Fruit fly (Drosophila melanogaster): ENCODE data around the gene Cht6.

The Cht6 gene

dm6 chrX:10016724-10017123 is at the start of gene Cht6:
Cht6 (plus strand) TSS chrX:10016845.
- TF ChIP-seq D1 (tag; optimal IDR thresholded peaks at IDR 0.05): no peak
- TF ChIP-seq fd96Ca (GFP tag; IDR thresholded peaks at IDR 0.05): peak; percentile 41; the same call in 1 of the 3 replicates
- no peak for TF ChIP-seq CG15710 (tag; optimal IDR thresholded peaks at IDR 0.05)
- peak; percentile 65 for TF ChIP-seq CG32121 (GFP tag; IDR thresholded peaks at IDR 0.05)
- TF ChIP-seq CG4496 (GFP tag; IDR thresholded peaks at IDR 0.05): peak; percentile 52; the same call in 2 of the 3 replicates
- peak; percentile 52; the same call in 1 of the 2 replicates for TF ChIP-seq Ets98B (GFP tag; IDR thresholded peaks at IDR 0.05)

- no peak for TF ChIP-seq Snoo (tag; optimal IDR thresholded peaks at IDR 0.05)
- TF ChIP-seq fd96Ca (GFP tag; IDR thresholded peaks at IDR 0.05): no peak
- no peak for TF ChIP-seq D1 (tag; optimal IDR thresholded peaks at IDR 0.05)
- no peak for TF ChIP-seq CG9948 (tag; optimal IDR thresholded peaks at IDR 0.05)
- TF ChIP-seq gl (tag; optimal IDR thresholded peaks at IDR 0.05): no peak
- no peak for TF ChIP-seq Pif1B (GFP tag; optimal IDR thresholded peaks at IDR 0.05)
- TF ChIP-seq CG17806 (tag; optimal IDR thresholded peaks at IDR 0.05): no peak
Measured at dm6 chrX:9975973-9976372, 40.7 kb upstream of the Cht6 start.

dm6 chrX:9977305-9977704 is 39.3 kb upstream of the Cht6 start, which contains the start of gene CG43386:
CG43386 (minus strand) TSS chrX:9977405.
- no peak for TF ChIP-seq CG17806 (tag; optimal IDR thresholded peaks at IDR 0.05)
- no peak for TF ChIP-seq CG4496 (GFP tag; IDR thresholded peaks at IDR 0.05)
- no peak for TF ChIP-seq Ets98B (GFP tag; IDR thresholded peaks at IDR 0.05)
- no peak for TF ChIP-seq CG15710 (tag; optimal IDR thresholded peaks at IDR 0.05)
- TF ChIP-seq CG14655 (GFP tag; optimal IDR thresholded peaks at IDR 0.05): no peak
- TF ChIP-seq CG13204 (GFP tag; optimal IDR thresholded peaks at IDR 0.05): no peak

dm6 chrX:9980464-9980863 is 36.2 kb upstream of the Cht6 start, which contains the start of gene CG15252:
CG15252 (minus strand) TSS chrX:9980564.
- TF ChIP-seq CG10348 (GFP tag; IDR thresholded peaks at IDR 0.05) (no peak), gl (tag; optimal IDR thresholded peaks at IDR 0.05) (no peak), CG17806 (tag; optimal IDR thresholded peaks at IDR 0.05) (no peak), CG4496 (GFP tag; IDR thresholded peaks at IDR 0.05) (no peak), CG8301 (tag; optimal IDR thresholded peaks at IDR 0.05) (no peak), CG15710 (tag; optimal IDR thresholded peaks at IDR 0.05) (no peak)

dm6 chrX:9987361-9988087 is 29.1 kb upstream of the Cht6 start:
- no peak for TF ChIP-seq CG17806 (tag; optimal IDR thresholded peaks at IDR 0.05)
- no peak for TF ChIP-seq Pif1A (GFP tag; optimal IDR thresholded peaks at IDR 0.05)
- no peak for TF ChIP-seq D1 (tag; optimal IDR thresholded peaks at IDR 0.05)
- TF ChIP-seq CG10348 (GFP tag; IDR thresholded peaks at IDR 0.05): no peak
- no peak for TF ChIP-seq CG34367 (tag; optimal IDR thresholded peaks at IDR 0.05)
- no peak for TF ChIP-seq Ets98B (GFP tag; IDR thresholded peaks at IDR 0.05)
- peak; percentile 67 for TF ChIP-seq CG15710 (tag; optimal IDR thresholded peaks at IDR 0.05)
- no peak for TF ChIP-seq CG8301 (tag; optimal IDR thresholded peaks at IDR 0.05)
- no peak for TF ChIP-seq CG12605 (GFP tag; IDR thresholded peaks at IDR 0.05)
- TF ChIP-seq CG8159 (tag; optimal IDR thresholded peaks at IDR 0.05): peak; percentile 72
- peak; percentile 61 for TF ChIP-seq EcR (GFP tag; optimal IDR thresholded peaks at IDR 0.05)
- no peak for TF ChIP-seq fd96Ca (GFP tag; IDR thresholded peaks at IDR 0.05)
- no peak for TF ChIP-seq CG32121 (GFP tag; IDR thresholded peaks at IDR 0.05)
- peak; percentile 25 for TF ChIP-seq Pif1B (GFP tag; optimal IDR thresholded peaks at IDR 0.05)
- TF ChIP-seq gl (tag; optimal IDR thresholded peaks at IDR 0.05): no peak
- no peak for TF ChIP-seq CG13204 (GFP tag; optimal IDR thresholded peaks at IDR 0.05)
- 0 out of 3 replicates have a peak, but pooled peaks have one; percentile 16 for TF ChIP-seq CG4496 (GFP tag; IDR thresholded peaks at IDR 0.05)
- no peak for TF ChIP-seq rn (GFP tag; IDR thresholded peaks at IDR 0.05)
- TF ChIP-seq CG14655 (GFP tag; optimal IDR thresholded peaks at IDR 0.05): no peak
- TF ChIP-seq CG9948 (tag; optimal IDR thresholded peaks at IDR 0.05): no peak
- TF ChIP-seq Snoo (tag; optimal IDR thresholded peaks at IDR 0.05): no peak

- TF ChIP-seq CG13204 (GFP tag; optimal IDR thresholded peaks at IDR 0.05) (peak; percentile 53), CG12605 (GFP tag; IDR thresholded peaks at IDR 0.05) (no peak), CG8159 (tag; optimal IDR thresholded peaks at IDR 0.05) (peak; percentile 16), Ets98B (GFP tag; IDR thresholded peaks at IDR 0.05) (peak; percentile 34; the same call in 1 of the 2 replicates)
Measured at dm6 chrX:9989154-9989787, 27.4 kb upstream of the Cht6 start, which contains the start of gene CG32694. CG32694 (plus strand) TSS chrX:9989690.

dm6 chrX:9991013-9991412 is 25.6 kb upstream of the Cht6 start:
- TF ChIP-seq CG17806 (tag; optimal IDR thresholded peaks at IDR 0.05) (no peak), CG9948 (tag; optimal IDR thresholded peaks at IDR 0.05) (no peak), Pif1B (GFP tag; optimal IDR thresholded peaks at IDR 0.05) (no peak), CG10348 (GFP tag; IDR thresholded peaks at IDR 0.05) (no peak), D1 (tag; optimal IDR thresholded peaks at IDR 0.05) (no peak), CG12605 (GFP tag; IDR thresholded peaks at IDR 0.05) (no peak), Pif1A (GFP tag; optimal IDR thresholded peaks at IDR 0.05) (no peak), CG32121 (GFP tag; IDR thresholded peaks at IDR 0.05) (no peak), CG8301 (tag; optimal IDR thresholded peaks at IDR 0.05) (no peak), gl (tag; optimal IDR thresholded peaks at IDR 0.05) (no peak), Ets98B (GFP tag; IDR thresholded peaks at IDR 0.05) (no peak), Snoo (tag; optimal IDR thresholded peaks at IDR 0.05) (no peak), CG8159 (tag; optimal IDR thresholded peaks at IDR 0.05) (no peak), CG14655 (GFP tag; optimal IDR thresholded peaks at IDR 0.05) (no peak), fd96Ca (GFP tag; IDR thresholded peaks at IDR 0.05) (no peak), CG4496 (GFP tag; IDR thresholded peaks at IDR 0.05) (no peak), CG13204 (GFP tag; optimal IDR thresholded peaks at IDR 0.05) (no peak), rn (GFP tag; IDR thresholded peaks at IDR 0.05) (no peak)
